Worm (Caenorhabditis elegans) whole organism, L4 larva: Measurements from ENCODE around the gene pqn-36.
A peak's percentile ranks its signal among the peaks of the same experiment; 100 is the strongest.

Source experiments
- F37D6.2 ChIP-seq: sonication (generic microtip); optimal IDR thresholded peaks from 2 replicates; lab custom pipeline; 2016; ENCODE audit warnings: mild to moderate bottlenecking, missing genetic modification characterization, missing compliant biosample characterization
- R02D3.7 ChIP-seq: fragments of 150-350 bp; sonication (generic microtip); optimal IDR thresholded peaks from 3 replicates; lab custom pipeline; 2014; ENCODE audit warnings: missing biosample characterization, missing genetic modification characterization
- ceh-82 ChIP-seq: sonication (generic microtip); optimal IDR thresholded peaks from 2 replicates; lab custom pipeline; 2017; ENCODE audit warnings: missing biosample characterization, missing genetic modification characterization
- fkh-10 ChIP-seq: fragments of 150-350 bp; optimal IDR thresholded peaks from 2 replicates; lab custom pipeline; 2014; ENCODE audit warnings: missing biosample characterization, missing genetic modification reagents, missing genetic modification characterization
- nhr-77 ChIP-seq: fragments of 150-350 bp; optimal IDR thresholded peaks from 2 replicates; lab custom pipeline; 2014; ENCODE audit warnings: missing biosample characterization, missing genetic modification characterization
- skn-1 ChIP-seq: fragments of 150-350 bp; optimal IDR thresholded peaks from 2 replicates; lab custom pipeline; 2014; ENCODE audit warnings: missing biosample characterization, missing genetic modification characterization
- ztf-11 ChIP-seq: fragments of 150-350 bp; optimal IDR thresholded peaks from 2 replicates; lab custom pipeline; 2014; ENCODE audit warnings: missing biosample characterization, missing genetic modification characterization

ce11 chrX:15423708-15424423 lies 8.6 kb upstream of the pqn-36 start:
- TF ChIP-seq F37D6.2 (no peak), ceh-82 (tag; lab: Kevin White, UChicago) (no peak), skn-1 (tag; lab: Kevin White, UChicago) (no peak), ztf-11 (tag; lab: Kevin White, UChicago) (no peak), fkh-10 (GFP tag; lab: Kevin White, UChicago) (no peak), R02D3.7 (tag; lab: Kevin White, UChicago) (no peak), nhr-77 (peak; percentile 76)
